Worm (Caenorhabditis elegans) whole organism, mixed stage, embryonic: ENCODE data around the gene F38A1.6.

Source experiments
- mep-1 ChIP-seq: fragments of 150-350 bp; optimal IDR thresholded peaks from 2 replicates; lab custom pipeline; 2017; ENCODE audit warnings: missing biosample characterization, missing genetic modification reagents, missing genetic modification characterization, inconsistent platforms
- nhr-28 ChIP-seq: fragments of 150-350 bp; optimal IDR thresholded peaks from 2 replicates; lab custom pipeline; 2014; ENCODE audit warnings: missing biosample characterization, missing genetic modification characterization

DNA sequence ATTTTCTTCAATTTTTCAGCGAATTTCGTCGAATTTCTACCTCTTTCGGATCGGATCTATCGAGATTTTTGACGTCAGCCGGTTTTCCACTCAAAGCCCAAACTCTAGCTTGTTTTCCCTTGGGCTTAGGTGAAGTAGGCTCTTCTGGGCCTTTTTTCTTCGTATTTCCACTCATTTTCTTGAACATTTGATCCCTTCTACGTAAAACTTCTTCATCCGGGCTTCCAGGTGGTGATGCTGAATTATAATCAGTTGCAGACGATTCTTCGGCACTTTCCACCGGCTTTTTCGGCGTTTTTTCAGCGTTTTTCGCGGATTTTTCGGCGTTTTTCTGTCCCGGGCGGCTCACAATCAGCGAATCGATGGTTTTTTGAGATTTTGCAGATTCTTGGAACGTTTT, 13.5 kb upstream of the F38A1.6 start:
- no peak for TF ChIP-seq mep-1 (tag; lab: Kevin White, UChicago)
- TF ChIP-seq nhr-28 (tag; lab: Kevin White, UChicago), result no peak
